Fruit fly (Drosophila melanogaster) whole organism, embryonic: ENCODE data around the gene CG31178.

ENCODE experiments used
- CG10209 ChIP-seq: fragments of 200-800 bp; sonication (Bioruptor generic); optimal IDR thresholded peaks from 3 replicates; lab custom pipeline; 2017; ENCODE audit warnings: missing biosample characterization, mild to moderate bottlenecking, missing genetic modification characterization, missing genetic modification reagents
- CG11560 ChIP-seq: fragments of 200-800 bp; sonication (Bioruptor generic); IDR thresholded peaks from 3 replicates; pipeline ENCODE4 v1.3.6; 2022; ENCODE audit warnings: missing biosample characterization, missing genetic modification characterization
- CG11696 ChIP-seq: fragments of 200-800 bp; sonication (Bioruptor generic); IDR thresholded peaks from 2 replicates; pipeline ENCODE4 v1.3.6; 2022; ENCODE audit warnings: missing biosample characterization, missing genetic modification characterization
- CG12769 ChIP-seq: fragments of 200-800 bp; sonication (Bioruptor generic); optimal IDR thresholded peaks from 2 replicates; lab custom pipeline; 2019; ENCODE audit warnings: missing biosample characterization, mild to moderate bottlenecking, missing genetic modification characterization, moderate library complexity
- CG14441 ChIP-seq: fragments of 200-800 bp; sonication (Bioruptor generic); IDR thresholded peaks from 2 replicates; pipeline ENCODE4 v1.3.6; 2022; ENCODE audit warnings: missing biosample characterization, missing genetic modification characterization
- CG14965 ChIP-seq: fragments of 200-800 bp; sonication (Bioruptor generic); optimal IDR thresholded peaks from 2 replicates; lab custom pipeline; 2016; ENCODE audit warnings: missing biosample characterization, missing genetic modification characterization, borderline replicate concordance
- CG1647 ChIP-seq: fragments of 200-800 bp; sonication (Bioruptor generic); optimal IDR thresholded peaks from 3 replicates; lab custom pipeline; 2016; ENCODE audit warnings: missing biosample characterization, missing genetic modification characterization
- CG16815 ChIP-seq: fragments of 200-800 bp; sonication (Bioruptor generic); optimal IDR thresholded peaks from 3 replicates; lab custom pipeline; 2017; ENCODE audit warnings: missing biosample characterization, mild to moderate bottlenecking, missing genetic modification characterization
- CG17328 ChIP-seq: fragments of 200-800 bp; sonication (Bioruptor generic); IDR thresholded peaks from 2 replicates; pipeline ENCODE4 v1.3.6; 2022; ENCODE audit warnings: missing biosample characterization, missing genetic modification characterization
- CG17912 ChIP-seq: fragments of 200-800 bp; sonication (Bioruptor generic); optimal IDR thresholded peaks from 2 replicates; lab custom pipeline; 2018; ENCODE audit warnings: missing biosample characterization, mild to moderate bottlenecking, missing genetic modification characterization
- CG18599 ChIP-seq: fragments of 200-800 bp; sonication (Bioruptor generic); optimal IDR thresholded peaks from 3 replicates; lab custom pipeline; 2017; ENCODE audit warnings: missing biosample characterization, missing genetic modification characterization, mild to moderate bottlenecking, moderate library complexity, missing genetic modification reagents
- CG2129 ChIP-seq: fragments of 200-800 bp; sonication (Bioruptor generic); IDR thresholded peaks from 2 replicates; pipeline ENCODE4 v1.3.6; 2022; ENCODE audit warnings: missing biosample characterization, missing genetic modification characterization; ENCODE audit not compliant: partially characterized antibody
- CG3065 ChIP-seq: fragments of 200-800 bp; sonication (Bioruptor generic); optimal IDR thresholded peaks from 2 replicates; lab custom pipeline; 2016; ENCODE audit warnings: missing biosample characterization, missing genetic modification characterization
- CG32767 ChIP-seq: fragments of 200-800 bp; sonication (Bioruptor generic); IDR thresholded peaks from 2 replicates; pipeline ENCODE4 v1.3.6; 2022; ENCODE audit warnings: missing biosample characterization, missing genetic modification characterization
- CG3407 ChIP-seq: fragments of 200-800 bp; sonication (Bioruptor generic); optimal IDR thresholded peaks from 2 replicates; lab custom pipeline; 2018; ENCODE audit warnings: missing biosample characterization, mild to moderate bottlenecking, missing genetic modification characterization
- CG4328 ChIP-seq: fragments of 200-800 bp; sonication (Bioruptor generic); optimal IDR thresholded peaks from 3 replicates; lab custom pipeline; 2017; ENCODE audit warnings: missing biosample characterization, missing genetic modification reagents, missing genetic modification characterization
- CG6272 ChIP-seq: fragments of 200-800 bp; sonication (Bioruptor generic); IDR thresholded peaks from 2 replicates; pipeline ENCODE4 v1.3.6; 2022; ENCODE audit warnings: missing biosample characterization, missing genetic modification characterization
- CG7786 ChIP-seq: fragments of 200-800 bp; sonication (Bioruptor generic); optimal IDR thresholded peaks from 2 replicates; lab custom pipeline; 2016; ENCODE audit warnings: missing biosample characterization, missing genetic modification characterization
- CG7987 ChIP-seq: fragments of 200-800 bp; sonication (Bioruptor generic); optimal IDR thresholded peaks from 2 replicates; lab custom pipeline; 2018; ENCODE audit warnings: missing biosample characterization, mild to moderate bottlenecking, missing genetic modification characterization, moderate library complexity
- CG8290 ChIP-seq, 3 experiments: fragments of 200-800 bp; sonication (Bioruptor generic); optimal IDR thresholded peaks; 2 replicates each; lab custom pipeline; 2016 to 2019; ENCODE audit warnings: missing biosample characterization in 3 of 3, missing genetic modification characterization in 3 of 3, mild to moderate bottlenecking in 2 of 3, moderate library complexity in 1 of 3
- Kr ChIP-seq: fragments of 200-800 bp; sonication (Bioruptor generic); optimal IDR thresholded peaks from 2 replicates; lab custom pipeline; 2017; ENCODE audit warnings: missing biosample characterization, mild to moderate bottlenecking, missing genetic modification characterization
- MBD-R2 ChIP-seq: fragments of 200-800 bp; sonication (Bioruptor generic); IDR thresholded peaks from 2 replicates; pipeline ENCODE4 v1.3.6; 2022; ENCODE audit warnings: missing biosample characterization, missing genetic modification characterization
- Mes4 ChIP-seq: fragments of 200-800 bp; sonication (Bioruptor generic); optimal IDR thresholded peaks from 2 replicates; lab custom pipeline; 2016; ENCODE audit warnings: missing biosample characterization, missing genetic modification characterization
- Nf-YC ChIP-seq: fragments of 200-800 bp; optimal IDR thresholded peaks from 3 replicates; lab custom pipeline; 2019; ENCODE audit warnings: missing biosample characterization, mild to moderate bottlenecking, missing genetic modification characterization, moderate library complexity
- Ssrp ChIP-seq: fragments of 200-800 bp; sonication (Bioruptor generic); optimal IDR thresholded peaks from 2 replicates; lab custom pipeline; 2018; ENCODE audit warnings: missing biosample characterization, mild to moderate bottlenecking, missing genetic modification characterization, moderate library complexity
- Stat92E ChIP-seq, 3 experiments: fragments of >200 bp in 2 of 3; fragments of 200-800 bp in 1 of 3; sonication (Bioruptor generic) in 1 of 3; optimal IDR thresholded peaks; 2 replicates each; lab custom pipeline; 2017 to 2019; ENCODE audit warnings: missing biosample characterization in 3 of 3, missing genetic modification characterization in 3 of 3, mild to moderate bottlenecking in 1 of 3, moderate library complexity in 1 of 3
- Usf ChIP-seq: fragments of 200-800 bp; sonication (Bioruptor generic); optimal IDR thresholded peaks from 2 replicates; lab custom pipeline; 2017; ENCODE audit warnings: missing genotype, missing biosample characterization, missing genetic modification characterization
- amos ChIP-seq: fragments of 200-800 bp; sonication (Bioruptor generic); IDR thresholded peaks from 2 replicates; pipeline ENCODE4 v1.3.6; 2022; ENCODE audit warnings: missing biosample characterization, missing genetic modification characterization; ENCODE audit not compliant: partially characterized antibody
- bab2 ChIP-seq: fragments of 200-800 bp; sonication (Bioruptor generic); optimal IDR thresholded peaks from 2 replicates; lab custom pipeline; 2016; ENCODE audit warnings: missing biosample characterization, missing genetic modification characterization
- bbx ChIP-seq: fragments of 200-800 bp; sonication (Bioruptor generic); IDR thresholded peaks from 2 replicates; pipeline ENCODE4 v1.3.6; 2022; ENCODE audit warnings: missing biosample characterization, missing genetic modification characterization; ENCODE audit not compliant: partially characterized antibody
- br ChIP-seq: fragments of >200 bp; optimal IDR thresholded peaks from 2 replicates; lab custom pipeline; 2017
- chm ChIP-seq: fragments of 200-800 bp; sonication (Bioruptor generic); IDR thresholded peaks from 2 replicates; pipeline ENCODE4 v1.3.6; 2022; ENCODE audit warnings: missing biosample characterization, missing genetic modification characterization
- crc ChIP-seq: fragments of 200-800 bp; sonication (Bioruptor generic); optimal IDR thresholded peaks from 2 replicates; lab custom pipeline; 2016; ENCODE audit warnings: missing biosample characterization, missing genetic modification characterization
- ewg ChIP-seq: fragments of 200-800 bp; sonication (Bioruptor generic); optimal IDR thresholded peaks from 3 replicates; lab custom pipeline; 2017; ENCODE audit warnings: mild to moderate bottlenecking, missing biosample characterization, missing genetic modification reagents, missing genetic modification characterization
- fu2 ChIP-seq: fragments of 200-800 bp; sonication (Bioruptor generic); optimal IDR thresholded peaks from 2 replicates; lab custom pipeline; 2016; ENCODE audit warnings: missing biosample characterization, missing genetic modification characterization
- ham ChIP-seq: fragments of 200-800 bp; sonication (Bioruptor generic); IDR thresholded peaks from 2 replicates; pipeline ENCODE4 v1.3.6; 2022; ENCODE audit warnings: missing biosample characterization, missing genetic modification characterization
- hbn ChIP-seq: fragments of 200-800 bp; sonication (Bioruptor generic); IDR thresholded peaks from 2 replicates; pipeline ENCODE4 v1.3.6; 2022; ENCODE audit warnings: missing biosample characterization, missing genetic modification characterization; ENCODE audit not compliant: partially characterized antibody
- lmd ChIP-seq: fragments of 200-800 bp; sonication (Bioruptor generic); IDR thresholded peaks from 2 replicates; pipeline ENCODE4 v1.3.6; 2022; ENCODE audit warnings: missing biosample characterization, missing genetic modification characterization
- luna ChIP-seq: fragments of 200-800 bp; sonication (Bioruptor generic); optimal IDR thresholded peaks from 2 replicates; lab custom pipeline; 2016; ENCODE audit warnings: missing biosample characterization, missing genetic modification characterization
- peb ChIP-seq: fragments of 200-800 bp; sonication (Bioruptor generic); IDR thresholded peaks from 2 replicates; pipeline ENCODE4 v1.3.6; 2022; ENCODE audit warnings: missing biosample characterization, missing genetic modification characterization
- pfk ChIP-seq: fragments of 200-800 bp; sonication (Bioruptor generic); optimal IDR thresholded peaks from 2 replicates; lab custom pipeline; 2018; ENCODE audit warnings: missing biosample characterization, mild to moderate bottlenecking, missing genetic modification characterization, moderate library complexity
- pho ChIP-seq: fragments of 200-800 bp; sonication (Bioruptor generic); optimal IDR thresholded peaks from 2 replicates; lab custom pipeline; 2016; ENCODE audit warnings: missing biosample characterization, missing genetic modification characterization
- pita ChIP-seq: fragments of 200-800 bp; sonication (Bioruptor generic); optimal IDR thresholded peaks from 2 replicates; lab custom pipeline; 2017; ENCODE audit warnings: missing biosample characterization, mild to moderate bottlenecking, missing genetic modification characterization
- repo ChIP-seq: fragments of 200-800 bp; sonication (Bioruptor generic); optimal IDR thresholded peaks from 2 replicates; lab custom pipeline; 2016; ENCODE audit warnings: missing biosample characterization, missing genetic modification characterization
- rib ChIP-seq: fragments of 200-800 bp; sonication (Bioruptor generic); IDR thresholded peaks from 2 replicates; pipeline ENCODE4 v1.3.6; 2022; ENCODE audit warnings: missing biosample characterization, missing genetic modification characterization
- row ChIP-seq: fragments of 200-800 bp; sonication (Bioruptor generic); IDR thresholded peaks from 3 replicates; pipeline ENCODE4 v1.3.6; 2022; ENCODE audit warnings: missing biosample characterization, missing genetic modification characterization
- sd ChIP-seq: fragments of 200-800 bp; sonication (Bioruptor generic); optimal IDR thresholded peaks from 3 replicates; lab custom pipeline; 2018; ENCODE audit warnings: missing biosample characterization, mild to moderate bottlenecking, missing genetic modification characterization, moderate library complexity
- toy ChIP-seq: fragments of 200-800 bp; sonication (Bioruptor generic); IDR thresholded peaks from 2 replicates; pipeline ENCODE4 v1.3.6; 2022; ENCODE audit warnings: missing biosample characterization, missing genetic modification characterization
- wor ChIP-seq: fragments of 200-800 bp; sonication (Bioruptor generic); IDR thresholded peaks from 2 replicates; pipeline ENCODE4 v1.3.6; 2022; ENCODE audit warnings: missing biosample characterization, missing genetic modification characterization

CG31178 gene

dm6 chr3R:21870158-21870971, 3.2 kb upstream of the CG31178 start, which contains the start of gene CG31431 (continued):
- TF ChIP-seq CG17912 (GFP tag; lab: Kevin White, UChicago) (peak; percentile 74), lmd (peak; percentile 98), CG7786 (GFP tag; lab: Kevin White, UChicago) (peak; percentile 98), bab2 (GFP tag; lab: Kevin White, UChicago) (peak; percentile 98), CG8290 (GFP tag; optimal IDR thresholded peaks at IDR 0.05; lab: Kevin White, UChicago) (peak; percentile 93), CG8290 (tag; optimal IDR thresholded peaks at IDR 0.05; lab: Kevin White, UChicago) (peak; percentile 71 to 99), luna (GFP tag; lab: Kevin White, UChicago) (peak; percentile 94), pho (GFP tag; lab: Kevin White, UChicago) (peak; percentile 97), CG18599 (GFP tag; lab: Kevin White, UChicago) (peak; percentile 99), CG2129 (GFP tag; lab: Robert Waterston, UW) (no peak), ewg (GFP tag; lab: Kevin White, UChicago) (peak; percentile 90), CG12769 (tag; lab: Kevin White, UChicago) (peak; percentile 99), CG7987 (GFP tag; lab: Kevin White, UChicago) (peak; percentile 94), Mes4 (peak; percentile 94), CG3065 (GFP tag; lab: Kevin White, UChicago) (peak; percentile 92), fu2 (GFP tag; lab: Kevin White, UChicago) (peak; percentile 97), wor (GFP tag; lab: Robert Waterston, UW) (peak; percentile 90), bbx (GFP tag; lab: Robert Waterston, UW) (no peak), amos (GFP tag; lab: Robert Waterston, UW) (no peak), CG3407 (GFP tag; lab: Kevin White, UChicago) (peak; percentile 90), pfk (GFP tag; lab: Kevin White, UChicago) (peak; percentile 45), pita (no peak), CG14441 (GFP tag; lab: Robert Waterston, UW) (peak; percentile 97), chm (GFP tag; lab: Robert Waterston, UW) (peak; percentile 96), Ssrp (tag; lab: Kevin White, UChicago) (peak; percentile 93), ham (GFP tag; lab: Robert Waterston, UW) (peak; percentile 85), Nf-YC (peak; percentile 82), CG4328 (GFP tag; lab: Kevin White, UChicago) (peak; percentile 95), CG16815 (GFP tag; lab: Kevin White, UChicago) (peak; percentile 92), CG6272 (peak; percentile 94), CG17328 (GFP tag; lab: Robert Waterston, UW) (peak; percentile 96), sd (tag; lab: Kevin White, UChicago) (peak; percentile 93), peb (GFP tag; lab: Robert Waterston, UW) (peak; percentile 90), repo (peak; percentile 97), Stat92E (GFP tag; optimal IDR thresholded peaks at IDR 0.05; lab: Kevin White, UChicago) (peak in 1 of 3 experiments; percentile 90), CG1647 (GFP tag; lab: Kevin White, UChicago) (peak; percentile 95), Usf (GFP tag; lab: Kevin White, UChicago) (peak; percentile 93), row (GFP tag; lab: Robert Waterston, UW) (peak; percentile 99), CG11560 (tag; lab: Robert Waterston, UW) (peak; percentile 90), hbn (GFP tag; lab: Robert Waterston, UW) (no peak), CG11696 (peak; percentile 88), CG14965 (peak; percentile 85), toy (peak; percentile 96), crc (GFP tag; lab: Kevin White, UChicago) (peak; percentile 97), Kr (GFP tag; lab: Kevin White, UChicago) (peak; percentile 43), CG10209 (GFP tag; lab: Kevin White, UChicago) (peak; percentile 97), rib (peak; percentile 98), br (lab: Kevin White, UChicago) (no peak), MBD-R2 (GFP tag; lab: Robert Waterston, UW) (peak; percentile 98), CG32767 (peak; percentile 92)
